Fruit fly (Drosophila melanogaster) whole organism, pupa: ENCODE results near the gene NFAT.

Experiments
- CG10348 ChIP-seq: fragments of 200-800 bp; sonication (Bioruptor generic); IDR thresholded peaks from 2 replicates; pipeline ENCODE4 v1.3.6; 2022; ENCODE audit warnings: missing biosample characterization, missing genetic modification characterization
- CG12605 ChIP-seq: fragments of 200-800 bp; sonication (Bioruptor generic); IDR thresholded peaks from 2 replicates; pipeline ENCODE4 v1.3.6; 2022; ENCODE audit warnings: missing biosample characterization, missing genetic modification characterization
- CG14655 ChIP-seq: fragments of 200-800 bp; sonication (Bioruptor generic); optimal IDR thresholded peaks from 3 replicates; lab custom pipeline; 2017; ENCODE audit warnings: mild to moderate bottlenecking, missing biosample characterization, missing genetic modification reagents, missing genetic modification characterization
- CG34367 ChIP-seq: fragments of 200-800 bp; sonication (Bioruptor generic); optimal IDR thresholded peaks from 2 replicates; lab custom pipeline; 2018; ENCODE audit warnings: missing biosample characterization, mild to moderate bottlenecking, missing genetic modification characterization
- CG4496 ChIP-seq: fragments of 200-800 bp; sonication (Bioruptor generic); IDR thresholded peaks from 3 replicates; pipeline ENCODE4 v1.3.6; 2022; ENCODE audit warnings: missing biosample characterization, missing genetic modification characterization
- D1 ChIP-seq: fragments of 200-800 bp; sonication (Bioruptor generic); optimal IDR thresholded peaks from 2 replicates; lab custom pipeline; 2018; ENCODE audit warnings: missing biosample characterization, mild to moderate bottlenecking, missing genetic modification characterization, moderate library complexity
- Pif1B ChIP-seq: fragments of 200-800 bp; sonication (Bioruptor generic); optimal IDR thresholded peaks from 3 replicates; lab custom pipeline; 2016; ENCODE audit warnings: missing biosample characterization, missing genetic modification characterization
- Snoo ChIP-seq: fragments of 200-800 bp; sonication (Bioruptor generic); optimal IDR thresholded peaks from 3 replicates; lab custom pipeline; 2017; ENCODE audit warnings: missing biosample characterization, mild to moderate bottlenecking, missing genetic modification characterization, inconsistent platforms
- gl ChIP-seq: fragments of 200-800 bp; sonication (Bioruptor generic); optimal IDR thresholded peaks from 2 replicates; lab custom pipeline; 2018; ENCODE audit warnings: missing biosample characterization, mild to moderate bottlenecking, missing genetic modification characterization
- rn ChIP-seq: fragments of 200-800 bp; sonication (Bioruptor generic); IDR thresholded peaks from 2 replicates; pipeline ENCODE4 v1.3.6; 2022; ENCODE audit warnings: missing biosample characterization, missing genetic modification characterization

DNA sequence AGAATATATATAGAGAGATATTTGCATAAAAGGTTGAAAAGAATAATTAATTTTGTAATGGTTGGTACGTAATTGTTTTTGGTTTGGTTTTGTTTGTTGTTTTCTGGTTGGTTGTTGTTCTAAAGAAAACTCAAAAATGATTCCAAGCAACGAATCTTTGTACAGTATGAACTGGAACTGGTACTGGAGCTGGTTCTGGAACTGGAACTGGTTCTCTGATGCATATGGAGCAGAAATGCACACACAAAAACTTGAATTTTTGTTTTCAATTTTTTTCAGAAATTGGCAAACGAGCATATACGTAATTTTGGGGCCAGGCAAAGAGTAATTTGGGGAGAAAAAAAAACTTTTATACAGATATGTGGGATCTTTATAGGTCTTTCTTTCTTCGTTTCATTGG is 26.8 kb upstream of the NFAT start:
- TF ChIP-seq gl (tag; lab: Kevin White, UChicago) (no peak), CG4496 (GFP tag; lab: Robert Waterston, UW) (no peak), CG14655 (GFP tag; lab: Kevin White, UChicago) (no peak), CG12605 (GFP tag; lab: Robert Waterston, UW) (no peak), Snoo (tag; lab: Kevin White, UChicago) (no peak), D1 (no peak), CG34367 (no peak), rn (no peak), Pif1B (no peak), CG10348 (GFP tag; lab: Robert Waterston, UW) (no peak)
